Worm (Caenorhabditis elegans): ENCODE measurements around the gene ula-1.

The ula-1 gene

DNA sequence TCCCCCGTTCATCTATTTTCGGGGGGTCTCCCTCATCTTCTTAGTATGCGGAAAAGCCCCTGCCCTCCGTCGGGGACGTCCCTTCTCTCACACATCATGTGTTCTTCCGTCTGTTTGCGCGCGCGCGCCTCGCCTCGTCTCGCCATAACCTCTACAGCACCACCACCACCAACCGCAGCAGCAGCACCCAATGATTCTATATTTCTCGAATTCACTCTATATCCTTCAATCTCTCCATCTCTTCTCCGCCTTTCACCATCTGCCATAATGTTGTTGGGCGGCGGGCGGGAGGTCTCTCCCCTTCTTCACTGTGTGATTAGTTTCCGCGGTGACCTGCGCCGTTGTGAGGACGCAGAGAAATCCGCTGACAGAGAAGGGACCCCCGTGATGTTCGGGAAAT lies 27.2 kb upstream of the ula-1 start (continued):
- no peak for TF ChIP-seq nhr-77 (tag; optimal IDR thresholded peaks at IDR 0.05)
- peak; percentile 11 for TF ChIP-seq gei-8 (GFP tag; optimal IDR thresholded peaks at IDR 0.05)
- peak; percentile 82 for TF ChIP-seq set-16 (GFP tag; IDR thresholded peaks at IDR 0.05)
- TF ChIP-seq ZK546.5 (tag; optimal IDR thresholded peaks at IDR 0.05): no peak
- TF ChIP-seq nhr-11 (tag; optimal IDR thresholded peaks at IDR 0.05): no peak
- TF ChIP-seq Y105C5A.15 (GFP tag; IDR thresholded peaks at IDR 0.05): no peak
- no peak for TF ChIP-seq mdt-29 (GFP tag; IDR thresholded peaks at IDR 0.05)
- TF ChIP-seq Y5F2A.4 (GFP tag; optimal IDR thresholded peaks at IDR 0.05): no peak
- TF ChIP-seq dpl-1 (GFP tag; optimal IDR thresholded peaks at IDR 0.05): no peak
- TF ChIP-seq dmd-9 (GFP tag; IDR thresholded peaks at IDR 0.05): no peak
- no peak for TF ChIP-seq zip-2 (tag; optimal IDR thresholded peaks at IDR 0.05)
- TF ChIP-seq lir-3 (tag; optimal IDR thresholded peaks at IDR 0.05): no peak
- TF ChIP-seq ceh-62 (tag; optimal IDR thresholded peaks at IDR 0.05): no peak
- TF ChIP-seq lin-15B (tag; optimal IDR thresholded peaks at IDR 0.05): no peak
- no peak for TF ChIP-seq pha-4 (GFP tag; IDR thresholded peaks at IDR 0.05)
- no peak for TF ChIP-seq pha-4 (tag; optimal IDR thresholded peaks at IDR 0.05)
- no peak for TF ChIP-seq F44E2.7 (GFP tag; IDR thresholded peaks at IDR 0.05)
- TF ChIP-seq rbr-2 (tag; optimal IDR thresholded peaks at IDR 0.05): peak; percentile 23
- no peak for TF ChIP-seq lin-39 (tag; optimal IDR thresholded peaks at IDR 0.05)
- no peak for TF ChIP-seq arid-1 (GFP tag; conservative IDR thresholded peaks at IDR 0.05)
- no peak for TF ChIP-seq tra-1 (GFP tag; IDR thresholded peaks at IDR 0.05)
- no peak for TF ChIP-seq jun-1 (tag; optimal IDR thresholded peaks at IDR 0.05)
- TF ChIP-seq ctbp-1 (GFP tag; IDR thresholded peaks at IDR 0.05): 0 out of 2 replicates have a peak, but pooled peaks have one; percentile 30
- no peak for TF ChIP-seq dve-1 (tag; optimal IDR thresholded peaks at IDR 0.05; ENCODE audit: insufficient read depth)
- TF ChIP-seq daf-19 (GFP tag; conservative IDR thresholded peaks at IDR 0.05): no peak
- TF ChIP-seq ceh-28 (tag; optimal IDR thresholded peaks at IDR 0.05): no peak
- TF ChIP-seq zfp-3 (GFP tag; conservative IDR thresholded peaks at IDR 0.05): no peak
- no peak for TF ChIP-seq nhr-10 (tag; optimal IDR thresholded peaks at IDR 0.05)
- TF ChIP-seq hlh-11 (tag; optimal IDR thresholded peaks at IDR 0.05): peak; percentile 36
- 0 out of 2 replicates have a peak, but pooled peaks have one; percentile 10 for TF ChIP-seq Y48G9A.11 (GFP tag; IDR thresholded peaks at IDR 0.05)
- TF ChIP-seq madf-5 (GFP tag; IDR thresholded peaks at IDR 0.05): no peak
- no peak for TF ChIP-seq zag-1 (tag; optimal IDR thresholded peaks at IDR 0.05)
- TF ChIP-seq duxl-1 (tag; optimal IDR thresholded peaks at IDR 0.05; ENCODE audit: poor library complexity): no peak
- TF ChIP-seq nhr-237 (tag; optimal IDR thresholded peaks at IDR 0.05): no peak
- no peak for TF ChIP-seq aly-2 (tag; optimal IDR thresholded peaks at IDR 0.05)
- peak; percentile 37 for TF ChIP-seq mes-2 (tag; optimal IDR thresholded peaks at IDR 0.05; ENCODE audit: poor library complexity, severe bottlenecking)

DNA sequence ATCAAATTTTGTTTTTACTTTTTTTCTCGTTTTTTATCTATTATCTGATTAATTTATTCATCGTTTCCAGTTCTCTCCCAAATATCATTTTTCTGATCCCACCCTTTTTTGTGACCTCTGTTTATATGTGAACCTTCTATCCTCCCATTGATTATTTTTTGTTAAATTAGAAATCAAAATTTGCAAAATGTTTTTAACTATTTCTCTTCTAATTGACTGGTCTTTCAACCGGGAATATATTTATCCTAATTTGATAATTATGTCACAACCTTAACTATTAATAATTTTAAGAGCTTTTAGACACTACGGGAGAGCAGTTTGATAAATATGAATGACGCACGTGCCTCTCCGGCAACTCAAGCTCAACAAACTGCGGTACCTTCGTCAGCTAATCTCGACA lies 24.1 kb upstream of the ula-1 start, which contains the start of gene ntl-9:
Gene ntl-9 (plus strand): TSS at position 301 of the 400 bp plus-strand sequence.
- TF ChIP-seq hlh-11 (tag; optimal IDR thresholded peaks at IDR 0.05): no peak
- no peak for TF ChIP-seq mdt-29 (GFP tag; IDR thresholded peaks at IDR 0.05)
- no peak for TF ChIP-seq duxl-1 (tag; optimal IDR thresholded peaks at IDR 0.05; ENCODE audit: poor library complexity)
- no peak for TF ChIP-seq sdz-12 (GFP tag; optimal IDR thresholded peaks at IDR 0.05)
- no peak for TF ChIP-seq F10B5.3 (tag; optimal IDR thresholded peaks at IDR 0.05)
- no peak for TF ChIP-seq F49E8.2 (tag; optimal IDR thresholded peaks at IDR 0.05; ENCODE audit: borderline replicate concordance)
- no peak for TF ChIP-seq nhr-6 (tag; optimal IDR thresholded peaks at IDR 0.05)
- no peak for TF ChIP-seq mxl-2 (GFP tag; conservative IDR thresholded peaks at IDR 0.05)
- no peak for TF ChIP-seq lsy-2 (tag; optimal IDR thresholded peaks at IDR 0.05)
- TF ChIP-seq R02D3.7 (tag; optimal IDR thresholded peaks at IDR 0.05): no peak
- TF ChIP-seq php-3 (GFP tag; IDR thresholded peaks at IDR 0.05): no peak
- no peak for TF ChIP-seq mes-2 (tag; optimal IDR thresholded peaks at IDR 0.05; ENCODE audit: poor library complexity, severe bottlenecking)
- no peak for TF ChIP-seq Y48G9A.11 (GFP tag; IDR thresholded peaks at IDR 0.05)
- no peak for TF ChIP-seq fos-1 (tag; optimal IDR thresholded peaks at IDR 0.05)
- TF ChIP-seq ceh-82 (tag; optimal IDR thresholded peaks at IDR 0.05): no peak
- no peak for TF ChIP-seq lin-38 (GFP tag; IDR thresholded peaks at IDR 0.05)
